Fruit fly (Drosophila melanogaster): ENCODE results near the gene Obp8a.

Gene Obp8a

dm6 chrX:9193604-9194003, 21.1 kb upstream of the Obp8a start, which contains the start of gene CG12106 (continued):
- TF ChIP-seq CG33557 (GFP tag; optimal IDR thresholded peaks at IDR 0.05) (peak; percentile 31), CG10209 (GFP tag; optimal IDR thresholded peaks at IDR 0.05) (peak; percentile 12), al (GFP tag; IDR thresholded peaks at IDR 0.05) (peak; percentile 7; the same call in 1 of the 2 replicates), Fer1 (GFP tag; optimal IDR thresholded peaks at IDR 0.05) (peak; percentile 55), Jarid2 (GFP tag; optimal IDR thresholded peaks at IDR 0.05) (no peak), CG13123 (GFP tag; optimal IDR thresholded peaks at IDR 0.05) (peak; percentile 20), gce (GFP tag; IDR thresholded peaks at IDR 0.05) (no peak), pita (GFP tag; optimal IDR thresholded peaks at IDR 0.05) (no peak), Vsx1 (GFP tag; optimal IDR thresholded peaks at IDR 0.05) (no peak), CG3065 (GFP tag; optimal IDR thresholded peaks at IDR 0.05) (no peak), pnt (GFP tag; optimal IDR thresholded peaks at IDR 0.05) (no peak), CG11456 (GFP tag; IDR thresholded peaks at IDR 0.05) (no peak), Bteb2 (GFP tag; optimal IDR thresholded peaks at IDR 0.05) (no peak), caup (GFP tag; optimal IDR thresholded peaks at IDR 0.05; ENCODE audit: severe bottlenecking) (no peak), CG32767 (GFP tag; IDR thresholded peaks at IDR 0.05) (no peak), stc (GFP tag; IDR thresholded peaks at IDR 0.05) (no peak), Xrp1 (GFP tag; IDR thresholded peaks at IDR 0.05) (peak; percentile 41; the same call in 1 of the 2 replicates), bowl (GFP tag; IDR thresholded peaks at IDR 0.05) (no peak), CG6683 (GFP tag; optimal IDR thresholded peaks at IDR 0.05) (no peak), CG10959 (GFP tag; IDR thresholded peaks at IDR 0.05) (no peak), wdn (GFP tag; IDR thresholded peaks at IDR 0.05) (no peak), inv (GFP tag; IDR thresholded peaks at IDR 0.05; ENCODE audit: partially characterized antibody) (no peak), CG17385 (GFP tag; optimal IDR thresholded peaks at IDR 0.05) (peak; percentile 50), cg (GFP tag; optimal IDR thresholded peaks at IDR 0.05) (no peak), Dref (GFP tag; IDR thresholded peaks at IDR 0.05) (no peak), CG18011 (GFP tag; optimal IDR thresholded peaks at IDR 0.05) (no peak), gfzf (GFP tag; optimal IDR thresholded peaks at IDR 0.05) (no peak), ems (GFP tag; optimal IDR thresholded peaks at IDR 0.05) (peak; percentile 8), bab2 (GFP tag; optimal IDR thresholded peaks at IDR 0.05) (peak; percentile 25), Hey (tag; optimal IDR thresholded peaks at IDR 0.05) (no peak), CG17912 (GFP tag; optimal IDR thresholded peaks at IDR 0.05) (no peak), Pdp1 (GFP tag; optimal IDR thresholded peaks at IDR 0.05) (peak in 1 of 2 experiments; percentile 20), dati (GFP tag; IDR thresholded peaks at IDR 0.05) (no peak), ci (GFP tag; IDR thresholded peaks at IDR 0.05) (no peak), crc (GFP tag; optimal IDR thresholded peaks at IDR 0.05) (peak; percentile 14), nerfin-1 (tag; optimal IDR thresholded peaks at IDR 0.05) (peak; percentile 5), CG11247 (GFP tag; IDR thresholded peaks at IDR 0.05) (no peak), ATbp (GFP tag; optimal IDR thresholded peaks at IDR 0.05) (no peak), gsb (GFP tag; IDR thresholded peaks at IDR 0.05) (0 out of 2 replicates have a peak, but pooled peaks have one; percentile 20), HLHmδ (GFP tag; optimal IDR thresholded peaks at IDR 0.05) (no peak), CG3726 (GFP tag; IDR thresholded peaks at IDR 0.05) (no peak), fru (optimal IDR thresholded peaks at IDR 0.05) (no peak), wor (GFP tag; IDR thresholded peaks at IDR 0.05) (no peak), Nf-YC (tag; optimal IDR thresholded peaks at IDR 0.05) (peak; percentile 42), mam (GFP tag; optimal IDR thresholded peaks at IDR 0.05) (peak; percentile 59), dm (GFP tag; optimal IDR thresholded peaks at IDR 0.05) (no peak), zfh2 (GFP tag; optimal IDR thresholded peaks at IDR 0.05) (peak; percentile 56), lab (GFP tag; optimal IDR thresholded peaks at IDR 0.05) (no peak), HHEX (GFP tag; optimal IDR thresholded peaks at IDR 0.05) (no peak), CG11504 (tag; optimal IDR thresholded peaks at IDR 0.05) (peak; percentile 60), CG6854 (GFP tag; optimal IDR thresholded peaks at IDR 0.05) (no peak)

Measured in whole organism, embryonic.